Worm (Caenorhabditis elegans): ENCODE results near the gene bcat-1.

Gene bcat-1

DNA sequence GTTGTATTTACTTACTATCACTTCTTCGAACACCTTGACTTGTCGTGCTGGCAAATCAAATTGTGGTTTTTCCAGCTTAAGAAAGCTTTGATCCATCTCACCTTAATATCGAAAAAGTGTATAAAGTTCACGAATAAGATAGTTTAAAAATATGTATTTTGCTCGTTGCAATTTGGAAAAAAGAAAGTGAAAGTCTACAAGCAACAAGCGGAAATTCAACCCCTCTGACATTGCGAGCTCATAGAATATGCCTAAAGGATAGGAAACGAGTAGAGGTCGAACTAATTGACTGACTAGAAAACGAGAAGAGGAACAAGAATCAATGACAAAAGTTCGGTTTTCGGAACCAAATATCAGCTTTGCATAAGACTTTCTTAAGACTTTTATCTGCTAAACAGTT lies 13.5 kb upstream of the bcat-1 start, which contains the start of gene T14G8.4:
T14G8.4 (minus strand) TSS at position 101 of the 400 bp plus-strand sequence.
- TF ChIP-seq unc-62 (GFP tag; optimal IDR thresholded peaks at IDR 0.05), result no peak

DNA sequence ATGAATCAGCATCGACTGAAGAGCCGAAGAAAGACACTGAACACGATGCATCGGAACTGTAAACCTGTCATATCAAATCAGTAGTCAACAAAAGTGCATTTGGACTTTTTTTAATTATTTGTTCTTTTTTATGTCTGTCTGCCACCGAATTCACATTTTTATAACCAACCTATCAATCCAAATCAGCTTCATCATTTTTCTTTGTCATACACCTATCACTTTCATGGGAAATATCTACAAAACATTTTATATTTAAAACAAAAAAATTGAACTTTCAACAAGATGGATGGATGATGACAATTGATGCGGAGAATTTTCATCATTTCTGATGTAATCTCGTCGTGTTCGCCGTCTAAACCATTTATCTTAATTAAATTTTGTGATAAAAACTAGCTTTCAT lies 7.9 kb upstream of the bcat-1 start:
- TF ChIP-seq unc-62 (GFP tag; optimal IDR thresholded peaks at IDR 0.05), result no peak

DNA sequence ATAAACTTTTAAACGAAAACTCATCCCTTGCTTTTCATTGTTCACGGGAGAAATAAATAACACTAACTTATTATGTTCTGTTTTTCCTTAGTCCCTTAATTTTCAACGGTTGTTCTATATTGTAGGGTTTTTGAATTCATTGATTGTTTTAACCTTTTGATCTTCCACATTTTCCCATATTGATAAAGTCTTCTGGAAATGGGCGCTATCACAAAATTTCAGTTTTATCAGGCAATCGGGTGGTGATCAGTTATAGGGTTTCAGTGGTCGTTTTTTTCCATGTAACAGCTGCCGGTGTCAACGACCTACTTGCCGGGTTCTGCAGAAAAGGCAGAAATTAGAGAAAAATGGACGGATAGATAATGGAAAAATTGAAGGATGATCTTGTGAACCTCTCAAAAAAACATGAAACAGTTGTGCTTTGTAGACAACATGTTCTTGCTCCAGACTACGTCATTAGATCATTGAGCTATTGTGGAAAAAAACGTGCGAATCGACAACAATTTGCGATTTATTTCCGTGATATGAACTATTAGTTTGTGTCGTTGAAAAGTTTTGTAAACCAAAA lies 7.4 kb upstream of the bcat-1 start:
- TF ChIP-seq unc-62 (GFP tag; optimal IDR thresholded peaks at IDR 0.05), result no peak

DNA sequence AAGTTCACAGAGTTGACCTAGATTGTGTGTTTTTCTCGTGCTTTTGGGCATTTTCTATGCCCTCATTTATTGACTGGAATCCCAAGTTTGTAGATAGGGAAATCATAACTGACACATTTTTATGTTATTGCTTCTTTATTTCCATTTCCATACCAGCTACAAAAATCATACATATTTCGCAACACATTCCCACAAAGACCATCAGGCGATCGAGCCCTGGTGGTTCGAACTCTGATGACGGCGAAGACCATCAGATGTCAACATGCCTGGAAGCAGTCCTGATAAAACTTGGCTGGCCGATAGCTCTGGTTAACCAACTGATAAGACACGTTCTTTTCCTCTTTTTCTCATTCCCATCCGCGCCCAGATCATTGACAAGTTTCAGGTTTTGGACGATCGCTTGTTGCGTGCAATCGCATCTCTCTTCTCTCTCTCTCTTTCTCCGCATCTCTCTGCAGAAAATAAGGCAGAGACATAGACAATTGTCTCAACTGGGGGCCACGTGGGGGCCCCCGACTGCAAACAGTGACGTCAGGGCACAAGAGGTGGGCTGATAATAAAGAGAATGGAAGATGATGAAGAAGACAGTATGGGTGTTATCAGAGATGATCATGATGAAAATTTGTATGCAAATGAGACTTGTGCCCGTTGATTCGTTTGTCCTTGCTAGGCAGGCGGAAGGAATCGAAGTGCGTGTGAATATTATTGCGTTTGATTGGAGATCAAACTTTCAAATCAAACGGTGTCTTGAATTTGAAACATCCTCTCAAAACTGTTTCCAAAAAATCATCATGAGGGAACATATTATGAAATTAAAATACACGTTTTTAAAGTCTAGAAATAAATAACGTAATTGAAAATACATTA lies 5.0 kb upstream of the bcat-1 start:
- TF ChIP-seq unc-62 (GFP tag; optimal IDR thresholded peaks at IDR 0.05), result no peak

DNA sequence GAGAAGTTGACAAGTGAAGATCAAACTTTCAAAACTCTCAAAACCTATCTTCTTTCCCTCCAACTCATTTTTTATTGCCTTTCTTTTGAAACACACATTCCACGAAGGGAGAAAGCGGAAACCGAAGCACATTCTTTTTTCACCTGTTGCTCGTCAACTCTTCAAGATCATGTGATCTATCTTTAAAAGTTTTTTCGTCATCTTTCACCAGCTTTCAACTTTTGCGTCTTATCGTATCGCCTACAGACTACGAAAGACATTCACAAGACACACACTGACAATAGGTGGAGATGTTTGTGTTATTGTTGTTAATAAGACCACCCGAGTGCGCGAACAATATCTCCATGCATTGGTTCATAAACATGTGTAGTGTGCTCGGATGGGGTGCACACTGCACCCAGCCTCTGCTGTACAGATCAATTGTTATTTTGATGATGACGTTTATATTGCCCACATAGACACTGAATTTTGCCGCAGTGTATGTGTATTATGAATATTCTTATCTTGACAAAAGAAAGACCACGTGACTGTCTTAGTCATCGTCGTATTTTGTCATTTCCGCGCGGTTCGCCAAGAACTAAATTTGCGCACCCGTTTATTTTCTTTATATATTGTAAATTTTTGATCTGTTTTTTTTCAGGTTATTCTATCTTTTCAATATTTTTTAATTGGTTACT lies 3.5 kb upstream of the bcat-1 start:
- no peak for TF ChIP-seq unc-62 (GFP tag; optimal IDR thresholded peaks at IDR 0.05)

DNA sequence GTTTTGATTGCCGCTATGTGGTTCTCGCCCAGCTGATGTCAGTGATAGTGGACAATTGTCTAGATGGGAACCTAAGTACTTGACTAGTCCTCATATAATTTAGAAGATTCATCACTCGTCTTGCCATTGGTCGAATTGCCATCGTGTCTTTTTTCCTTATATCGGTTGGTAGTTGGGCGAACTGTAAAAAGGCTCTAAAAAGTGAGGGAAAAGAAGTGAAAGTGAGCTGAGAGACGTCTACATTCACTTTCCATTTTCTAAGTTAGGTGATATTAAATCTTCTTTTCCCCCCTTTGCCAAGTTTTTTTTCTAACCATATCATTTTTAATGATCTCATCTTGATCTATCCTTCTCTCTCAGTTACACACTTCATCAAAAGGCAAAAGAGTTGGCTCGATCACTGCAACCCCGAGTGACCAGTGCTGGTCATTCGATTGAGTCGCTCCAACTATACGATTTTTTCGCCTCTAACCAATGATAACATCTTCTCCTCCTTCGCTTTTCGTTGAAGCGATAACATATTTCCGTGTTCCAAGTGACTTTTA lies 2.4 kb upstream of the bcat-1 start:
- no peak for TF ChIP-seq unc-62 (GFP tag; optimal IDR thresholded peaks at IDR 0.05)

DNA sequence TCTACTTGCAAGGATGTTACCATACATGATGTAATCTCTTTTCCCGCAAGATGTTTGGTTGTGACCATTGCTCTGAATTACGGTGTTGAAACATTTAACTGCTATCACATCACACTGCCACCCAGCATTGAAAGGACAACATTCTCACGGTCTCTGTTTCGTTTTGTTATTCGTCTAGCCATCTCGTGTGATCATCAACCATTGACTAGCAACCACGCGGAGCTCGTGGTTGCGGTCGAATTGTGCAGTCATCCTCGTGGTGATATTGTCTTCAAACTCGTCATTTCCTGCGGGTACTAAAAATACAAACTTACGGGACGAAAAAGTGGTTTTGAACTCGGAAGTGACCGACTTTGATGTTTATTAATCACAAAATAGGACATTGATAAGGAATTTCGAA lies 1.6 kb upstream of the bcat-1 start:
- no peak for TF ChIP-seq unc-62 (GFP tag; optimal IDR thresholded peaks at IDR 0.05)

DNA sequence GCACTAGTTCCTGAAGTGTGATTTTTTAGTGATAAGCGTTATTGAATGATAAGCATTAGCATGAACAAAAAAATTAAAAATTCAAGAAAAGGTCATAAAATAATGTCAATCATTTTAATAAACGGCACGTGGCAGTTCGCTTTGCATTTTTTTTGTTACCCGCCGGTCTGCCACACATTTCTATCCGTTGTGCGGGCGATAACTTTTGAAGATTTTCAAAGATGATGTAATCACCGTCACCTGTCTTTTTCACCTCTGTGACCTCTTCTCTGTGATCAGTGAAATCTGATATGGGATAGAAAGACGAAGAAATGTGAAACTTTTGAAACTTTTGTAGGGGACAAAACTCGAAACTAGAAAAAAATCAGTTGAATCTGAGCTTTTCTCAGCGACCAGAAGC lies 650 bp downstream of the bcat-1 start:
- TF ChIP-seq unc-62 (GFP tag; optimal IDR thresholded peaks at IDR 0.05), result no peak

DNA sequence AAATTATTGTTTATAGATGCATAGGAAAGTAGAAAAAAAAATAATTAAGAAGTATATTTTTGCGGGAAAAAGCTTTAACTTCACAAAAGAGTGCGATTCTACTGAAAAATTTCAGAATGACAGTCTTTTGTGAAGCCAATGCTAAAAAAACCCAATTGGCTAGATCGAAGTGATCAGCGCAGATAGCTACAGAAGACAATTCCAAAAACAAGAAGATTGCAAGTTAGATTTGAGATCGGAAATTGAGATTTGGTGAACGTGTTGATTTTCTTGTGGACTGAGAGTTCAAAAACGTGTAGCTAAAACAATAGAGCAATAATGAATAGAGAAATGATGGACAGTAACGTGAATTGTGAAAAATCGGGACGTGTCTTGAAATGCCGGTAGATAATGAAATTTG lies 3.9 kb downstream of the bcat-1 start:
- TF ChIP-seq unc-62 (GFP tag; optimal IDR thresholded peaks at IDR 0.05), result no peak

DNA sequence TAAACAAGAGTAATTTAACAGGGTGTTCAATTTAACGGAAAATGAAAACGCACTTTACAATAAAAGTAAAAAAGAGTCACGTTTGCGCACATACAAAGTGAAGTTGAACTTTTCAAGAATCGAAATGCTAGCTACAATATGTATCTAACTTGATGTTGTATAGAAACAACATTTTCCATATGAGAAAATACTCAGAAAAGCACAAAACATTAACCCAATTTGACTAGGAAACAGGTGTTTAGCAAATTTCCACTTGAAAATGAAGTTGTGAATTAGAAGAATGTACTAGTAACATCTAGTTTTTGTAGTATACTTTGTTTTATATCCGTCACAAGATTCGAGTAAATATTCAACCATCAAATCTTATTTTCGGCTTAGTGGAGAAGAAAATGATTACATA lies 7.6 kb downstream of the bcat-1 start, which contains the start of gene gpc-1:
gpc-1 (minus strand) TSS at position 117 of the 400 bp plus-strand sequence.
- TF ChIP-seq unc-62 (GFP tag; optimal IDR thresholded peaks at IDR 0.05), result no peak

DNA sequence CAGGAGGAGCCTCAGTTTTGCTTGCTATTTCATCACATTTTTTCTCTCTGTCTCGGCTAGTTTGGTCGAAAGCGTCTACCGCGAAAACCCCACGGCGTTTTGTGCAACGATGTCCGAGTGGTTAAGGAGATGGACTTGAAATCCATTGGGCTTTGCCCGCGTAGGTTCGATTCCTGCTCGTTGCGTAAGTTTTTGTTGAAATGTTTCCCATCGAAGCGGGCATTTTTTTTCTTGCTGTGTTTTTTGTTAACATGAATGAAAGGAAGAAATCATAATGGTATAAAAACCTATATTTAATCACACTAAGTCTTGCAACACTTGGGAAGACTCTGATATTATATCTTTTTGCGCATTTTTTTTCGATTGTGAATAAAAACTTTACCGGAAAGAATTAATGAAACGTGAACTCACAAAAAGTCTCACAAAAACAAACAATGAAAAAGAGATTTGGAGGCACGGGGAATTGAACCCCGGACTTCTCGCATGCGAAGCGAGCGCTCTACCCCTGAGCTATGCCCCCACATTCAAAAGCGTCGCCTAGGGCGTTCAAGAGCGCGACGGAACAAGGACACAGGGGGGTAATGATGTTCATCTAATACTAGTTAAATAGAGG lies 12.7 kb downstream of the bcat-1 start:
- TF ChIP-seq unc-62 (GFP tag; optimal IDR thresholded peaks at IDR 0.05), result no peak

DNA sequence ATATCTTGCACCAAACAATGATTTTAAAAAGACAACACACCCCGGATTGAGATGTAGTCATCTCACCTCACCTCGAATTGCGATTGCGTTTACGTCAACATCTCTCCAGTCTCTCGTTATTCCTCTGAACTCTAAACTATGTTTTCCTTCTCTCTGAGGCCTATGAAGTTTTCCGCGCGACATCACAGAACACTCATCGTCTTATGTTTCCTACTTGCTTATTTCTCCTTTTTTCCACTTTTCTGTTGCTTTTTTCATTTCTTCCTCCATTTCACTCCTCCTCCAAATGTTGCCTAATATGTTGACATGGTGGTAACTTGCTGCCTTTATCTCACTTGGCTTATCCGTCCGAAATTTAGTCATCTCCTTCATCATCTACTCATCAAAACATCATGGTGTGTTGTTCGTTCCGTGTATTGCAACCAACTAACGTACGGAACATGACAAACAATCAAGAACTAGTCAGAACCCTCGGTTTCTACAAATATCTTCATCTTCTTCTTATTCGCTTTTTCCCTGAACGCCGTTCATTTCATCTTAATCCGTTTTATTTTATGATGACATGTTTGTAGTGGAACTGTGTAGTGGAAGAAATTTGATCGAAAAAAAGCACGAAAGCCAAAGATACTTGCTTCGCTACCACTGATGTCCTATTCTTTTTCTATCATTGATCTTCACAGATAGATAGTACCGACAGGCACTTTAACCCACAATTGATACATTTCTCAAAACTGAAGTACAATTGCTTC lies 22.0 kb downstream of the bcat-1 start:
- no peak for TF ChIP-seq unc-62 (GFP tag; optimal IDR thresholded peaks at IDR 0.05)

DNA sequence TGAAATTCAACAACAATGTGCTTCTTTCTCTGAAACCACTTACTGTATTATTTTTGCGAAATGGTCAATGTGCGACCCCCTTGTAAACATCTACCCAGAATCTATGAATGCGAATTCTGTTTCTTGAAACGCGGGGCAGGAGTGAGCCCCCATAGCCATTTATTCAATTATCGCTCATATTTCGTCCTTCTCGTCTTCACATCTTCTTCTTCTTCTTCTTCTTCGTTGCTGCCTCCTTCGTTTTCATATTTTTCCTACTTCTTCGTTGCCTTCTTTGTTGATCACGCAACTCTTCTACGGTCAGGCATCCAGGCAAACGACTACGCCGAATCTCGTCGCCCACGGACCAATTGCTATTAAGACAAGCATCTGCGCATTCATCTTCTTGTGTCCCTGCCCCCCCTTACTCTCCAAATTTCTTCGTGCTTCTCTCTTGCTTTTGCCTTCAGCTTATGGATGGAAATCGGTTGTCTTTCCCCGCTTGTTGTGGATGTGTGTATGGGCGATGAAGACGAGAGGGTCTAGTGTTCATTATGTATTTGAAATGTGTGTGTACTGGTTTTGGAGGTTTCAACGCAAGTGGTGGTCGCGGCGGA lies 24.9 kb downstream of the bcat-1 start:
- TF ChIP-seq unc-62 (GFP tag; optimal IDR thresholded peaks at IDR 0.05), result no peak

DNA sequence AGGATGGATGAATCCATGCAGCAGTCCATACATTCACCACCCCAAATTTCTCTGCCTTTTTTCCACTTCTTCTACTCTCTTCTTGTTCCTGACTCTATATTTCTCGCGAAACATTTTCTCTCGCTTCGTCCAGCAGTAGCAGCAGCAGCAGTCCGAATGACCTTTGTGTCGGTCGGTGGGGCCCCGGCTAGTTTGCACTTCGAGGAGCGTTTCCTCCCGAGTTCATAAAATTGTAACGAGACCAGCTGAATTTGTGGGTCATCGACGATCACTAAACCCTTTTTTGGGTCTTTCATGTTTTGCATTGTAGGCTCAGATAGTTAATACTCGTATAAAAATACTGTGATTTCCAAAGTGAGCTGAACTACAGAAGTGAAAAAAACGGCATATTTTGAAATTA lies 26.5 kb downstream of the bcat-1 start:
- no peak for TF ChIP-seq unc-62 (GFP tag; optimal IDR thresholded peaks at IDR 0.05)

DNA sequence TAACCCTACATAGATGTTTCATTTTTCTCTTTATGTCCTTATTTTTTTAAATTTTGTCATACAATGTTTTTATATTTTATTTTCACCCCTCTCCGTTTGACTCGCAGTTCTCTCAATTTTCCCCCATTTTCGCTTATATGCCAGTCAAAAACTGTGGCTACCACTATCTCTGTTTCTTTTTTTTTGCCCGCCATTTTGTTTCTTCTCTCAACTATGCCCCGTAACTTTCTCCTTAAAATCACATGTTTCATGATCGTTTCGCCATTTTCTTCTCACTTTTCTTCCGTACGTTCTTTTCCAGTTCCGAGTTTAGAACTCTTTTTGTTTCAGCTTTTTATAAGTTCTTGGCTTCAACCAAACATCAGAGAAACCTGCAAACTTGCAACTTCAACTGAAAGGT lies 30.2 kb downstream of the bcat-1 start, which contains the start of gene pqn-18:
pqn-18 (plus strand) TSS at position 331 of the 400 bp plus-strand sequence.
- TF ChIP-seq unc-62 (GFP tag; optimal IDR thresholded peaks at IDR 0.05), result no peak

Data from whole organism, dauer.